Fruit fly (Drosophila melanogaster): ENCODE measurements around the gene MED30.

Gene MED30

dm6 chr3L:638757-639353 lies 15.0 kb downstream of the MED30 start (continued):
- TF ChIP-seq wor (GFP tag; IDR thresholded peaks at IDR 0.05) (no peak), Sox102F (GFP tag; optimal IDR thresholded peaks at IDR 0.05) (peak; percentile 33), CG6654 (GFP tag; optimal IDR thresholded peaks at IDR 0.05) (no peak), D19B (GFP tag; optimal IDR thresholded peaks at IDR 0.05) (no peak), CG31224 (GFP tag; IDR thresholded peaks at IDR 0.05) (no peak), eve (GFP tag; optimal IDR thresholded peaks at IDR 0.05) (peak in 1 of 2 experiments; percentile 86), oc (tag; optimal IDR thresholded peaks at IDR 0.05) (no peak), Vsx1 (GFP tag; optimal IDR thresholded peaks at IDR 0.05) (peak; percentile 19), CG9609 (GFP tag; optimal IDR thresholded peaks at IDR 0.05) (no peak), CG17359 (tag; optimal IDR thresholded peaks at IDR 0.05) (peak; percentile 32), jing (GFP tag; optimal IDR thresholded peaks at IDR 0.05) (no peak), gsb-n (tag; optimal IDR thresholded peaks at IDR 0.05) (peak; percentile 31), sens (GFP tag) (peak; percentile 89), otp (GFP tag; IDR thresholded peaks at IDR 0.05) (no peak; the same call in 2 of the 3 replicates), Chrac-16 (GFP tag; optimal IDR thresholded peaks at IDR 0.05) (no peak), slou (GFP tag; optimal IDR thresholded peaks at IDR 0.05) (no peak), Meics (GFP tag; optimal IDR thresholded peaks at IDR 0.05) (peak; percentile 8), CG9215 (GFP tag; IDR thresholded peaks at IDR 0.05) (no peak), CG11723 (GFP tag; optimal IDR thresholded peaks at IDR 0.05) (no peak), ATbp (GFP tag; optimal IDR thresholded peaks at IDR 0.05) (peak; percentile 10), danr (GFP tag; IDR thresholded peaks at IDR 0.05) (no peak), maf-S (GFP tag; optimal IDR thresholded peaks at IDR 0.05) (no peak), CG3065 (GFP tag; optimal IDR thresholded peaks at IDR 0.05) (no peak), cg (GFP tag; optimal IDR thresholded peaks at IDR 0.05) (peak; percentile 64), crol (GFP tag; IDR thresholded peaks at IDR 0.05) (peak; percentile 76; the same call in 1 of the 2 replicates), sug (tag; optimal IDR thresholded peaks at IDR 0.05) (no peak), Myb (GFP tag; optimal IDR thresholded peaks at IDR 0.05) (no peak), lov (optimal IDR thresholded peaks at IDR 0.05) (no peak), lov (GFP tag; IDR thresholded peaks at IDR 0.05) (no peak), stwl (tag; optimal IDR thresholded peaks at IDR 0.05) (no peak), lola (GFP tag; optimal IDR thresholded peaks at IDR 0.05) (peak in 1 of 3 experiments; percentile 27), ind (GFP tag; optimal IDR thresholded peaks at IDR 0.05) (no peak), CG12155 (GFP tag; optimal IDR thresholded peaks at IDR 0.05) (no peak), wdn (GFP tag; IDR thresholded peaks at IDR 0.05) (no peak), tll (GFP tag; optimal IDR thresholded peaks at IDR 0.05) (no peak), HLH54F (GFP tag; optimal IDR thresholded peaks at IDR 0.05) (no peak), ewg (GFP tag; optimal IDR thresholded peaks at IDR 0.05) (no peak), CG8089 (GFP tag; optimal IDR thresholded peaks at IDR 0.05) (no peak), en (GFP tag; optimal IDR thresholded peaks at IDR 0.05) (no peak), CG7786 (GFP tag; optimal IDR thresholded peaks at IDR 0.05) (no peak), gce (GFP tag; IDR thresholded peaks at IDR 0.05) (no peak), Gug (GFP tag; IDR thresholded peaks at IDR 0.05) (no peak), Hr78 (GFP tag; optimal IDR thresholded peaks at IDR 0.05) (peak in 1 of 2 experiments; percentile 77), NK7.1 (GFP tag; optimal IDR thresholded peaks at IDR 0.05) (no peak), Pdp1 (GFP tag; optimal IDR thresholded peaks at IDR 0.05) (peak in 1 of 2 experiments; percentile 78), sqz (GFP tag; optimal IDR thresholded peaks at IDR 0.05) (peak; percentile 90), CG18011 (GFP tag; optimal IDR thresholded peaks at IDR 0.05) (no peak), Dip2 (GFP tag; IDR thresholded peaks at IDR 0.05) (no peak), grn (GFP tag; optimal IDR thresholded peaks at IDR 0.05) (peak; percentile 40), ftz-f1 (GFP tag; optimal IDR thresholded peaks at IDR 0.05) (peak; percentile 88), TFAM (GFP tag; optimal IDR thresholded peaks at IDR 0.05) (no peak)

Measured in whole organism, embryonic.